Worm (Caenorhabditis elegans) whole organism, L3 larva: Measurements from ENCODE around the gene T15B12.2.

Source experiments
- ZK546.5 ChIP-seq: sonication (generic microtip); optimal IDR thresholded peaks from 2 replicates; lab custom pipeline; 2017; ENCODE audit warnings: missing biosample characterization, missing genetic modification characterization
- ceh-9 ChIP-seq: sonication (generic microtip); optimal IDR thresholded peaks from 2 replicates; lab custom pipeline; 2018; ENCODE audit warnings: missing biosample characterization, missing genetic modification characterization
- nhr-11 ChIP-seq: fragments of 150-350 bp; optimal IDR thresholded peaks from 2 replicates; lab custom pipeline; 2014; ENCODE audit warnings: missing biosample characterization, missing genetic modification characterization
- nhr-23 ChIP-seq: fragments of 150-350 bp; optimal IDR thresholded peaks from 2 replicates; lab custom pipeline; 2014; ENCODE audit warnings: missing biosample characterization, missing genetic modification reagents, missing genetic modification characterization
- nhr-237 ChIP-seq: fragments of 150-350 bp; optimal IDR thresholded peaks from 2 replicates; lab custom pipeline; 2014; ENCODE audit warnings: missing biosample characterization, missing genetic modification characterization
- nhr-25 ChIP-seq: sonication (generic microtip); optimal IDR thresholded peaks from 2 replicates; lab custom pipeline; 2017; ENCODE audit warnings: missing biosample characterization, missing genetic modification characterization
- nhr-28 ChIP-seq: fragments of 150-350 bp; optimal IDR thresholded peaks from 2 replicates; lab custom pipeline; 2014; ENCODE audit warnings: missing biosample characterization, missing genetic modification characterization
- nhr-76 ChIP-seq: fragments of 150-350 bp; sonication (generic microtip); optimal IDR thresholded peaks from 5 replicates; lab custom pipeline; 2014; ENCODE audit warnings: missing biosample characterization, missing genetic modification characterization
- skn-1 ChIP-seq: fragments of 150-350 bp; optimal IDR thresholded peaks from 2 replicates; lab custom pipeline; 2014; ENCODE audit warnings: missing biosample characterization, missing genetic modification characterization
- unc-39 ChIP-seq: sonication (generic microtip); optimal IDR thresholded peaks from 4 replicates; lab custom pipeline; 2017; ENCODE audit warnings: missing biosample characterization, missing genetic modification characterization

- TF ChIP-seq nhr-28 (tag; lab: Kevin White, UChicago) (no peak), skn-1 (no peak), ceh-9 (tag; lab: Kevin White, UChicago) (no peak), ZK546.5 (tag; lab: Kevin White, UChicago) (no peak), nhr-25 (tag; lab: Kevin White, UChicago) (no peak), nhr-237 (no peak), nhr-23 (tag; lab: Kevin White, UChicago) (no peak), nhr-76 (tag; lab: Kevin White, UChicago) (no peak), nhr-11 (tag; lab: Kevin White, UChicago) (no peak), unc-39 (no peak)
These were observed 42.8 kb downstream of the T15B12.2 start, which contains the start of gene gop-2 for ce11 chrIII:5258918-5259317.
